Worm (Caenorhabditis elegans) whole organism, L4 larva: Measurements from ENCODE around the gene fbxc-45.

Source experiments
- R02D3.7 ChIP-seq: fragments of 150-350 bp; sonication (generic microtip); optimal IDR thresholded peaks from 3 replicates; lab custom pipeline; 2014; ENCODE audit warnings: missing biosample characterization, missing genetic modification characterization
- daf-19 ChIP-seq: fragments of 200-800 bp; sonication (Bioruptor generic); conservative IDR thresholded peaks from 2 replicates; pipeline ENCODE4 v1.3.6; 2022; ENCODE audit warnings: missing genetic modification characterization, missing compliant biosample characterization
- hlh-11 ChIP-seq: fragments of 200-800 bp; sonication (Bioruptor generic); optimal IDR thresholded peaks from 2 replicates; lab custom pipeline; 2018; ENCODE audit warnings: mild to moderate bottlenecking, missing genetic modification characterization, missing compliant biosample characterization
- madf-5 ChIP-seq, 2 experiments: fragments of 200-800 bp; sonication (Bioruptor generic); IDR thresholded peaks; 2 replicates each; pipeline ENCODE4 v1.3.6; 2022; ENCODE audit warnings: missing compliant biosample characterization in 2 of 2, missing genetic modification characterization in 2 of 2
- php-3 ChIP-seq: fragments of 200-800 bp; sonication (Bioruptor generic); IDR thresholded peaks from 2 replicates; pipeline ENCODE4 v1.3.6; 2022; ENCODE audit warnings: missing genetic modification reagents, missing genetic modification characterization, missing compliant biosample characterization
- saeg-2 ChIP-seq: fragments of 200-800 bp; sonication (Bioruptor generic); IDR thresholded peaks from 2 replicates; pipeline ENCODE4 v1.3.6; 2022; ENCODE audit warnings: missing genetic modification reagents, missing genetic modification characterization, missing compliant biosample characterization
- unc-62 ChIP-seq, 3 experiments: fragments of 150-350 bp in 1 of 3; sonication (generic microtip); optimal IDR thresholded peaks in 2 of 3; peaks in 1 of 3; 1 replicate in 1 of 3; 2 replicates in 2 of 3; lab custom pipeline; 2014 to 2017; ENCODE audit warnings: missing biosample characterization in 3 of 3, missing genetic modification characterization in 3 of 3, missing genetic modification reagents in 3 of 3, missing genotype in 1 of 3

- TF ChIP-seq R02D3.7 (tag; lab: Kevin White, UChicago): no peak
- no peak for TF ChIP-seq madf-5 (GFP tag; IDR thresholded peaks at IDR 0.05; lab: Robert Waterston, UW)
- no peak for TF ChIP-seq php-3 (GFP tag; lab: Robert Waterston, UW)
- TF ChIP-seq daf-19 (GFP tag; lab: Robert Waterston, UW): no peak
- TF ChIP-seq hlh-11 (tag; lab: Kevin White, UChicago): no peak
- no peak for TF ChIP-seq saeg-2 (GFP tag; lab: Robert Waterston, UW)
- no peak for TF ChIP-seq unc-62 (GFP tag; optimal IDR thresholded peaks at IDR 0.05 in 1 of 2; lab: Kevin White, UChicago)
- TF ChIP-seq unc-62 (tag; optimal IDR thresholded peaks at IDR 0.05; lab: Kevin White, UChicago): no peak
Observed at ce11 chrIV:2914545-2914944, 7.5 kb downstream of the fbxc-45 start.
